Fruit fly (Drosophila melanogaster): ENCODE results near the gene CG6733.
A peak's percentile ranks its signal among the peaks of the same experiment; 100 is the strongest.

CG6733 gene

DNA sequence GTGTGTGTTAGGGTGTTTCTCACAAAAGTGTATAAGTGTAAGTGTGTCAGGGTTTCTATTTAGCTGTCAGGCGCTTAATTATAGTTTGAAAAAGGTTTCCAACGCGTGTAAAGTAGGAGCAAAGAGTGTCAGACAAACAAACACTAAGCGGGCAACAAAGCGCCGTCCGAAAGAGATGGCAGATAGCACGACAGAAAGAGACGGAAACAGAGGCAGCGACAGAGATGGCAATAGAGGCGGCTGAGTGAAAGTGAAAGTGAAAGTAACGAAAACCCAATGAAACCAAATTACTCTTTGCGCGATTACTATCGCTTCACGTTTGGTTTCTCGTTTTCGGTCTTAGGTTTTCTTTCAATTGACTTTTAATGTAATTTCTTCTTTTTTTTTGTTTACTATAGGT is 23.0 kb upstream of the CG6733 start:
- no peak for TF ChIP-seq CG7045 (GFP tag; optimal IDR thresholded peaks at IDR 0.05)
- no peak for TF ChIP-seq Hr96 (GFP tag; optimal IDR thresholded peaks at IDR 0.05)
- TF ChIP-seq cic (GFP tag; optimal IDR thresholded peaks at IDR 0.05), result no peak
- TF ChIP-seq toe (GFP tag; optimal IDR thresholded peaks at IDR 0.05), result no peak
- no peak for TF ChIP-seq Clk (GFP tag; optimal IDR thresholded peaks at IDR 0.05)
- TF ChIP-seq ovo (GFP tag; optimal IDR thresholded peaks at IDR 0.05), result no peak
- TF ChIP-seq CG1620 (GFP tag; optimal IDR thresholded peaks at IDR 0.05), result no peak
- no peak for TF ChIP-seq CG14711 (tag; optimal IDR thresholded peaks at IDR 0.05)
- no peak for TF ChIP-seq CG12768 (GFP tag; optimal IDR thresholded peaks at IDR 0.05)
- no peak for TF ChIP-seq pad (GFP tag; optimal IDR thresholded peaks at IDR 0.05)
- TF ChIP-seq cnc (optimal IDR thresholded peaks at IDR 0.05), result no peak
- no peak for TF ChIP-seq tj (GFP tag; optimal IDR thresholded peaks at IDR 0.05)
- TF ChIP-seq Mnt (GFP tag; optimal IDR thresholded peaks at IDR 0.05), result no peak
- TF ChIP-seq CG5204 (GFP tag; optimal IDR thresholded peaks at IDR 0.05), result no peak
- TF ChIP-seq bab1 (GFP tag; optimal IDR thresholded peaks at IDR 0.05), result no peak
- TF ChIP-seq CG11617 (GFP tag; optimal IDR thresholded peaks at IDR 0.05), result no peak
- TF ChIP-seq Crg-1 (GFP tag; optimal IDR thresholded peaks at IDR 0.05), result no peak
- TF ChIP-seq kay (GFP tag; ENCODE audit: borderline replicate concordance), result no peak
- TF ChIP-seq CG7101 (tag; optimal IDR thresholded peaks at IDR 0.05), result no peak

DNA sequence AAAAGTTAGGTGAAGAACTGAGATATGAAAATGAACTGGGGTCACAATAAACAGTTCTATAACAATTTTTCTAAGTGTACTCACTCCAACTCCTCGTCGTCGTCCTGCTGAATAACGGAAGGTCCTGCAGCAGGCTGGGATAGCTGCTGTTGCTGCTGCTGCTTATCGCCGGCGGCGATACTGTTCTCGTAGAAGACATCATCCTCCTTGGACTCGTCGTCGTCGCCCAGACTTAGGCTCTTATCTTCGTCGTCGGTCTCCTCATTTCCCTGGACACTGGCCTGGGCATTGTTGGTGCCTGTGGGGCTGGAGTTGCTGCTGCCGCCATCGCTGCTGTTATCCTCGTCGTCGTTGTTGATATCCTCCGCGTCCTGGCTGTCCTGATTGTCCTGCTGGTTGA is 16.3 kb upstream of the CG6733 start:
- TF ChIP-seq cnc (optimal IDR thresholded peaks at IDR 0.05) (no peak), Crg-1 (GFP tag; optimal IDR thresholded peaks at IDR 0.05) (no peak), CG12768 (GFP tag; optimal IDR thresholded peaks at IDR 0.05) (no peak), bab1 (GFP tag; optimal IDR thresholded peaks at IDR 0.05) (no peak), CG1620 (GFP tag; optimal IDR thresholded peaks at IDR 0.05) (no peak), CG7045 (GFP tag; optimal IDR thresholded peaks at IDR 0.05) (no peak), tj (GFP tag; optimal IDR thresholded peaks at IDR 0.05) (no peak), Mnt (GFP tag; optimal IDR thresholded peaks at IDR 0.05) (no peak), CG14711 (tag; optimal IDR thresholded peaks at IDR 0.05) (no peak), CG33017 (tag; optimal IDR thresholded peaks at IDR 0.05) (no peak), CG5204 (GFP tag; optimal IDR thresholded peaks at IDR 0.05) (no peak), Hr96 (GFP tag; optimal IDR thresholded peaks at IDR 0.05) (no peak), toe (GFP tag; optimal IDR thresholded peaks at IDR 0.05) (no peak), kay (GFP tag; ENCODE audit: borderline replicate concordance) (no peak), CG7101 (tag; optimal IDR thresholded peaks at IDR 0.05) (no peak), CG11617 (GFP tag; optimal IDR thresholded peaks at IDR 0.05) (no peak), pad (GFP tag; optimal IDR thresholded peaks at IDR 0.05) (no peak), ovo (GFP tag; optimal IDR thresholded peaks at IDR 0.05) (no peak), cic (GFP tag; optimal IDR thresholded peaks at IDR 0.05) (no peak)

dm6 chr3R:23088252-23088651 is 9.3 kb upstream of the CG6733 start:
- TF ChIP-seq CG1620 (GFP tag; optimal IDR thresholded peaks at IDR 0.05), result no peak
- TF ChIP-seq CG33017 (tag; optimal IDR thresholded peaks at IDR 0.05), result no peak
- no peak for TF ChIP-seq cic (GFP tag; optimal IDR thresholded peaks at IDR 0.05)
- no peak for TF ChIP-seq Mnt (GFP tag; optimal IDR thresholded peaks at IDR 0.05)
- no peak for TF ChIP-seq CG12768 (GFP tag; optimal IDR thresholded peaks at IDR 0.05)
- no peak for TF ChIP-seq CG14711 (tag; optimal IDR thresholded peaks at IDR 0.05)
- TF ChIP-seq CG11617 (GFP tag; optimal IDR thresholded peaks at IDR 0.05), result no peak
- TF ChIP-seq Hr96 (GFP tag; optimal IDR thresholded peaks at IDR 0.05), result no peak
- no peak for TF ChIP-seq bab1 (GFP tag; optimal IDR thresholded peaks at IDR 0.05)

dm6 chr3R:23091586-23092228 is 5.8 kb upstream of the CG6733 start, which contains the start of the genes CG17110 and CG6726:
CG17110 (plus strand) TSS chr3R:23091724.
CG6726 (plus strand) TSS chr3R:23091724.
- peak; percentile 1 for TF ChIP-seq toe (GFP tag; optimal IDR thresholded peaks at IDR 0.05)
- TF ChIP-seq CG33017 (tag; optimal IDR thresholded peaks at IDR 0.05), result no peak
- TF ChIP-seq tj (GFP tag; optimal IDR thresholded peaks at IDR 0.05), result no peak
- TF ChIP-seq Hr96 (GFP tag; optimal IDR thresholded peaks at IDR 0.05), result peak; percentile 15
- peak; percentile 66 for TF ChIP-seq kay (GFP tag; ENCODE audit: borderline replicate concordance)
- peak; percentile 21 for TF ChIP-seq Mnt (GFP tag; optimal IDR thresholded peaks at IDR 0.05)

DNA sequence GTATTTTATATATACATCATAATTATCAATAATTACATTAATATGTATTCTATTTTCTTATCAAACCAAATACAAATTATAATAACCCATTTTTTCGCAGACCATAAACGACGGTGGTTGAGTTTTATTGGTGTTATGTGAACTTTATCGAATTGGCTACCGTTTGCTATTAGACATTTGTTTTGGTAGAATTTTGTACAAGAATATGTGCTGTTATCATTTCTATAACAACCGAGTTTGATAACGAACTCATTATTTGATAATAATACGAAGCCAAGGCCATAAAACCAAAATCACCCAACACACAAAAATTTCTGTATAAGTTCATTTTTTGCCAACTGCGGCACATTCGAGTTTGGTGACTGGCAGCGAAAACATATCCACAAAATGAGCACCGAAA is 2.2 kb upstream of the CG6733 start, which contains the start of gene CG17109:
Gene CG17109 (plus strand): TSS at position 345 of the 400 bp plus-strand sequence.
- no peak for TF ChIP-seq CG5204 (GFP tag; optimal IDR thresholded peaks at IDR 0.05)
- TF ChIP-seq tj (GFP tag; optimal IDR thresholded peaks at IDR 0.05), result no peak
- no peak for TF ChIP-seq Crg-1 (GFP tag; optimal IDR thresholded peaks at IDR 0.05)
- no peak for TF ChIP-seq Hr96 (GFP tag; optimal IDR thresholded peaks at IDR 0.05)
- TF ChIP-seq cnc (optimal IDR thresholded peaks at IDR 0.05), result no peak
- no peak for TF ChIP-seq CG14711 (tag; optimal IDR thresholded peaks at IDR 0.05)
- TF ChIP-seq CG11617 (GFP tag; optimal IDR thresholded peaks at IDR 0.05), result no peak
- TF ChIP-seq kay (GFP tag; ENCODE audit: borderline replicate concordance), result no peak
- TF ChIP-seq cic (GFP tag; optimal IDR thresholded peaks at IDR 0.05), result no peak
- TF ChIP-seq pad (GFP tag; optimal IDR thresholded peaks at IDR 0.05), result no peak
- no peak for TF ChIP-seq toe (GFP tag; optimal IDR thresholded peaks at IDR 0.05)
- TF ChIP-seq Clk (GFP tag; optimal IDR thresholded peaks at IDR 0.05), result no peak
- TF ChIP-seq CG7101 (tag; optimal IDR thresholded peaks at IDR 0.05), result no peak
- no peak for TF ChIP-seq bab1 (GFP tag; optimal IDR thresholded peaks at IDR 0.05)

DNA sequence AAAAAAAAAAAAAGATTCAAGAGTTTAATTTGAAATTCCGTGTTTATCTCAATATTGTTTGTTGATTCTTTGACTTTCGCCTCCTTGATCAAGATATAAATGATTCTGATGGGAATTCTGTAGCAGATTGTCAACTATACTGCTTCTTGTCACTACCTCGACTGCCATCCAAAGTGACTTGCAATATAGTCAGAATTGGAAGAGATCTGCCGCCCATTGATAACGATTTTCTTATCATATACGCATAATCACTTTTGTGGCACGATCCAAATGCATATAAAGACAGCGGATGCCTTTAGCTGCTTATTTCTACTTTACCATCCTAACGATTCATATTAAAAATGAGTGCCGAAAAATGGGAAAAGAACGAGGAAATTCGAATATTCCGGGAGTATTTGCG is 1.7 kb downstream of the CG6733 start, which contains the start of gene CG6738:
Gene CG6738 (plus strand): TSS at position 301 of the 400 bp plus-strand sequence.
- TF ChIP-seq Hr96 (GFP tag; optimal IDR thresholded peaks at IDR 0.05), result no peak
- no peak for TF ChIP-seq Crg-1 (GFP tag; optimal IDR thresholded peaks at IDR 0.05)
- TF ChIP-seq pad (GFP tag; optimal IDR thresholded peaks at IDR 0.05), result no peak
- TF ChIP-seq bab1 (GFP tag; optimal IDR thresholded peaks at IDR 0.05), result no peak
- TF ChIP-seq Mnt (GFP tag; optimal IDR thresholded peaks at IDR 0.05), result no peak
- no peak for TF ChIP-seq cnc (optimal IDR thresholded peaks at IDR 0.05)
